Fruit fly (Drosophila melanogaster) whole organism, adult: ENCODE data around the gene Muted.
A peak's percentile ranks its signal among the peaks of the same experiment; 100 is the strongest.

ENCODE experiments used
- CG11617 ChIP-seq: fragments of 200-800 bp; sonication (Bioruptor generic); optimal IDR thresholded peaks from 2 replicates; lab custom pipeline; 2017; ENCODE audit warnings: mild to moderate bottlenecking, missing biosample characterization, missing genetic modification reagents, missing genetic modification characterization
- CG12768 ChIP-seq: fragments of 200-800 bp; sonication (Bioruptor generic); optimal IDR thresholded peaks from 2 replicates; lab custom pipeline; 2017; ENCODE audit warnings: missing biosample characterization, missing genetic modification characterization, mild to moderate bottlenecking, moderate library complexity, missing genetic modification reagents
- CG14711 ChIP-seq: fragments of 200-800 bp; sonication (Bioruptor generic); optimal IDR thresholded peaks from 2 replicates; lab custom pipeline; 2018; ENCODE audit warnings: missing biosample characterization, mild to moderate bottlenecking, missing genetic modification characterization, moderate library complexity
- CG1620 ChIP-seq: fragments of 200-800 bp; sonication (Bioruptor generic); optimal IDR thresholded peaks from 2 replicates; lab custom pipeline; 2016; ENCODE audit warnings: missing biosample characterization, missing genetic modification characterization
- CG33017 ChIP-seq: fragments of 200-800 bp; sonication (Bioruptor generic); optimal IDR thresholded peaks from 2 replicates; lab custom pipeline; 2018; ENCODE audit warnings: missing biosample characterization, mild to moderate bottlenecking, missing genetic modification characterization, moderate library complexity
- CG5204 ChIP-seq: fragments of 200-800 bp; sonication (Bioruptor generic); optimal IDR thresholded peaks from 2 replicates; lab custom pipeline; 2016; ENCODE audit warnings: missing biosample characterization, missing genetic modification characterization
- CG7045 ChIP-seq: fragments of 200-800 bp; sonication (Bioruptor generic); optimal IDR thresholded peaks from 2 replicates; lab custom pipeline; 2017; ENCODE audit warnings: missing biosample characterization, mild to moderate bottlenecking, missing genetic modification characterization
- CG7101 ChIP-seq: fragments of 200-800 bp; sonication (Bioruptor generic); optimal IDR thresholded peaks from 2 replicates; lab custom pipeline; 2018; ENCODE audit warnings: missing biosample characterization, mild to moderate bottlenecking, missing genetic modification characterization, moderate library complexity
- Clk ChIP-seq: fragments of 200-800 bp; sonication (Bioruptor generic); optimal IDR thresholded peaks from 2 replicates; lab custom pipeline; 2017; ENCODE audit warnings: missing biosample characterization, missing genetic modification characterization
- Crg-1 ChIP-seq: fragments of 200-800 bp; sonication (Bioruptor generic); optimal IDR thresholded peaks from 2 replicates; lab custom pipeline; 2016; ENCODE audit warnings: missing biosample characterization, missing genetic modification characterization
- Hr96 ChIP-seq: fragments of 200-800 bp; sonication (Bioruptor generic); optimal IDR thresholded peaks from 2 replicates; lab custom pipeline; 2016; ENCODE audit warnings: missing biosample characterization, missing genetic modification characterization
- Mnt ChIP-seq: fragments of 200-800 bp; sonication (Bioruptor generic); optimal IDR thresholded peaks from 2 replicates; lab custom pipeline; 2016; ENCODE audit warnings: missing biosample characterization, mild to moderate bottlenecking, missing genetic modification characterization
- bab1 ChIP-seq: fragments of 200-800 bp; sonication (Bioruptor generic); optimal IDR thresholded peaks from 3 replicates; lab custom pipeline; 2019; ENCODE audit warnings: missing biosample characterization, mild to moderate bottlenecking, missing genetic modification characterization, moderate library complexity
- cic ChIP-seq: fragments of 200-800 bp; sonication (Bioruptor generic); optimal IDR thresholded peaks from 2 replicates; lab custom pipeline; 2017; ENCODE audit warnings: missing biosample characterization, mild to moderate bottlenecking, missing genetic modification characterization, moderate library complexity
- cnc ChIP-seq, 2 experiments: fragments of >200 bp; optimal IDR thresholded peaks; 2 replicates each; lab custom pipeline; 2017
- kay ChIP-seq: fragments of 200-800 bp; sonication (Bioruptor generic); peaks from one replicate; lab custom pipeline; 2016; ENCODE audit warnings: missing biosample characterization, missing genetic modification characterization, borderline replicate concordance
- ovo ChIP-seq: fragments of 200-800 bp; sonication (Bioruptor generic); optimal IDR thresholded peaks from 2 replicates; lab custom pipeline; 2016; ENCODE audit warnings: missing biosample characterization, missing genetic modification characterization
- pad ChIP-seq: fragments of 200-800 bp; sonication (Bioruptor generic); optimal IDR thresholded peaks from 3 replicates; lab custom pipeline; 2017; ENCODE audit warnings: missing biosample characterization, missing genetic modification characterization, mild to moderate bottlenecking, moderate library complexity, missing genetic modification reagents
- tj ChIP-seq: fragments of 200-800 bp; sonication (Bioruptor generic); optimal IDR thresholded peaks from 3 replicates; lab custom pipeline; 2017; ENCODE audit warnings: missing biosample characterization, mild to moderate bottlenecking, missing genetic modification characterization, moderate library complexity
- toe ChIP-seq: fragments of 200-800 bp; sonication (Bioruptor generic); optimal IDR thresholded peaks from 2 replicates; lab custom pipeline; 2016; ENCODE audit warnings: missing biosample characterization, missing genetic modification characterization

Muted gene

DNA sequence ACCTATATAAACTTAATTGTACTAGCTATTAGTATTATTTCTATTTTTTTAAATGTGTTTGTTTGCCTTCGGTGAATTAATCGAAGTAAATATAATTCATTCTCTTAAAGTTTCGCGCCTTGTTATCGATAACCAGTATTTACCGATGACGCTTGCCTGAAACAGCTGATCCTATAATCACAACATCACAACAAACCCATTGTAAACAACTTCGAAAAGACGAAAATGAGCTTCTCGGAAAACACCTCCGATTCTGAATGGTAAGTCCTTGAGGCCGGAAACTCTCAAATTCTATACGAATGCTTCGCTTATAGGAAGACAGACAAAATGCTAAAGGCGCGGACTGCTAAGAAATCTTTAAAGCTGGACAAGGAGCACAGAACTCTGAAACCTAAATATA is 17.5 kb downstream of the Muted start, which contains the start of gene CG34149:
CG34149 (plus strand) TSS at position 187 of the 400 bp plus-strand sequence.
- TF ChIP-seq CG11617 (GFP tag; lab: Kevin White, UChicago) (no peak), ovo (GFP tag; lab: Kevin White, UChicago) (no peak), Crg-1 (GFP tag; lab: Kevin White, UChicago) (no peak), Clk (no peak), pad (GFP tag; lab: Kevin White, UChicago) (no peak), tj (GFP tag; lab: Kevin White, UChicago) (no peak), CG14711 (tag; lab: Kevin White, UChicago) (no peak), kay (no peak), cnc (optimal IDR thresholded peaks at IDR 0.05; lab: Kevin White, UChicago) (no peak), CG5204 (GFP tag; lab: Kevin White, UChicago) (no peak), toe (no peak), CG7101 (tag; lab: Kevin White, UChicago) (no peak), CG33017 (tag; lab: Kevin White, UChicago) (no peak), CG7045 (GFP tag; lab: Kevin White, UChicago) (no peak), CG1620 (no peak), CG12768 (GFP tag; lab: Kevin White, UChicago) (no peak), cic (no peak), bab1 (no peak), Hr96 (GFP tag; lab: Kevin White, UChicago) (no peak)

DNA sequence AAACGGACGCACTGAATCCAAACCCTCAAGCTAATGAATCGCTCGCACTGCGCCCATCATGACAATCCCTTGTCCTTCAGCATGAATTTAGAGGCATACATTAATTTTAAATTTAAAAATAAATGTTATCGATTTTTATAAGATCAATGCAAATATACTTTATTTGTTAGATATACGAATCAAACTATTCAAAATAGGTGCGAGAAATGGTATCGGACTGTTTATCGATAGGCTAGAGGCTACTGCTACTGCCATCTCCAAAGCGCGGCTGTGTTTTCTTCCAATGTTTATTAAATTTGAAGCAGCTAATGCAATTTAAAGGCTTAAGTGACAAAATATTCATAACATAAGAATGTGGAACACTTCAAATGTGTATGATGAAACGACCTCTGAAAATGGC is 18.7 kb downstream of the Muted start, which contains the start of gene CG43342:
CG43342 (plus strand) TSS at position 264 of the 400 bp plus-strand sequence.
- no peak for TF ChIP-seq kay
- TF ChIP-seq CG7101 (tag; lab: Kevin White, UChicago) = peak; percentile 67

DNA sequence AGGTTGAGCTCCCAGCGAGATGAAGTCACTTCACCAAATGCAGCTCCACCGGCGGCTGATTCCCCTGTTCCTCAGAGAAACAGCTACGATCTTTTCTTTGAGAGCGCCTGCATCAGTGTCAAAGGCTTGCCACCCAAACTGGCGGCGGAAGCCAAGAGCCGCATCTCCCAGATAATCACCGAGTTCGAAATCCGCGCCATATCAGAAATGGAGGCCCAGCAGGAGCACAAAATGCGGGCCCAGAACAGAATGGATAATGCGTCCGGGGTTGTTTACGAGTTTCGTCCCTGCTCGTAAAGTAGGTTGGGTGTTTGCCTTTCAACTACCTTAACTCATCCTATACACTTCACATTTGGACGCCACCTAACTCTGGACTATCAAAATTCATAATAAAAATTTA is 19.3 kb downstream of the Muted start, which contains the start of gene Gpdh3:
Gpdh3 (plus strand) TSS at position 301 of the 400 bp plus-strand sequence.
- TF ChIP-seq pad (GFP tag; lab: Kevin White, UChicago) (no peak), CG12768 (GFP tag; lab: Kevin White, UChicago) (no peak), bab1 (no peak), Hr96 (GFP tag; lab: Kevin White, UChicago) (no peak), cnc (optimal IDR thresholded peaks at IDR 0.05; lab: Kevin White, UChicago) (no peak), toe (no peak), CG5204 (GFP tag; lab: Kevin White, UChicago) (no peak), CG7045 (GFP tag; lab: Kevin White, UChicago) (no peak), Clk (no peak), CG11617 (GFP tag; lab: Kevin White, UChicago) (no peak), cic (no peak), Crg-1 (GFP tag; lab: Kevin White, UChicago) (no peak), CG7101 (tag; lab: Kevin White, UChicago) (no peak), CG14711 (tag; lab: Kevin White, UChicago) (no peak)

DNA sequence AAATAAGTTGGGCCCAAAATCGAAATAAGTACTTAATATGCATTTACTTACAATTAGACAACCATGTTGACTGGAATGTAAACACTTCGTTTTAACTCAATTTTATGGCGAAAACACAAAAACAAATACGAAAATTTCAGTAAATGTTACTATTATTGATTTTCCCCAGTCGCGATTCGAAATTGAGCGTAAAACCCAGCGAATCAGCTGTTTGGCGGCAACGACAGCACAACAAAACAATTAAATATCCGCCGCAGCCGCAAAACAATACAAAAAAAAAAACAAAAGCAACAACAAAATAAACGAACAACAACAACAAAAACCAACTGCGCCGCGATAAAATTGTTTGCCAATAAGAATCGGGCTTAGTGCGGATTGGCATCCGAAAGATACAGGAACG is 27.2 kb downstream of the Muted start, which contains the start of the genes CAH8 and CG7059:
CAH8 (minus strand) TSS at position 101 of the 400 bp plus-strand sequence.
CG7059 (plus strand) TSS at position 167 of the 400 bp plus-strand sequence.
- TF ChIP-seq cic (no peak), pad (GFP tag; lab: Kevin White, UChicago) (no peak), CG11617 (GFP tag; lab: Kevin White, UChicago) (no peak), toe (no peak), Mnt (GFP tag; lab: Kevin White, UChicago) (no peak), kay (no peak), Crg-1 (GFP tag; lab: Kevin White, UChicago) (no peak), CG7101 (tag; lab: Kevin White, UChicago) (no peak), tj (GFP tag; lab: Kevin White, UChicago) (no peak), bab1 (no peak), Hr96 (GFP tag; lab: Kevin White, UChicago) (no peak), CG14711 (tag; lab: Kevin White, UChicago) (no peak), CG5204 (GFP tag; lab: Kevin White, UChicago) (no peak), Clk (no peak), cnc (optimal IDR thresholded peaks at IDR 0.05; lab: Kevin White, UChicago) (no peak), CG1620 (no peak), CG12768 (GFP tag; lab: Kevin White, UChicago) (no peak)

DNA sequence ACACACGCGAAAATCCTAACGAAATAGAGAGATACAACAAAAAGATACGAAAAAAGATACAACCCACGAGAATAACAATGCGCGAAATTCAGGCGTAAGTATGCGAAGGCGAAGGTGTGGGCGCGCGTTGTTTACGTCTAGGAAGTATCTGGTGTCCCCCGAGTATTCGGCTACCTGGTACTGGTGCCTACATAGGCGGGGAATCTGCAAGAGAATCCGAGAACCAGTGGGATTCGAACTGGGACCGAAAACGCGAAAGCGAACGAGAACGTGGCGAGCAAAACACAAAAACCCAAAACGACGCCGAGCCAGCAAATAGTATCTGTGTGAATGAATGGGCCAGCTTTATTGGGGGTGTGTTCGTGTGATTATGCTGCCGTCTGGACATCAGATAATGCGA is 27.7 kb downstream of the Muted start:
- no peak for TF ChIP-seq Crg-1 (GFP tag; lab: Kevin White, UChicago)
- TF ChIP-seq tj (GFP tag; lab: Kevin White, UChicago) = peak; percentile 53
- TF ChIP-seq Hr96 (GFP tag; lab: Kevin White, UChicago) = no peak

DNA sequence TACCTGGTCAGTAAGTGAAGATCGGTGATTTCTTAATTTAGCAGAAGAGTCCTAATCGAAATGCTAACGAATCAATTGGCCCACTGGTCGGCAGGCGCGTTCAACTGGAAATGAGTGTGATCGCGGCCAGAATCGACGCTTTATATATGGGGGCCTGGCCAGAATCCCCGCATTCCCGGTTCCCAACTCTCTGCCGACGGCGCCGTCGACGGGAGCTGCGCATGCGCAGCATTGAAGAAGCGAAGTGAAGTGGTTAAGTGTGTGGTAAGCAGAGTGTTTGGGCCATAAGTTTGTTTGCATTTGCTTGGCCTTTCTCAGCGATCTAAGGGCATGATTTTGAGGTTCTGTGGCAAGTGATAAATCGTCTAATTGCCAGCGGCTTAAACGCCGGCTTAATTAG is 31.6 kb downstream of the Muted start, which contains the start of gene CG13857:
CG13857 (minus strand) TSS at position 101 of the 400 bp plus-strand sequence.
- TF ChIP-seq Clk (no peak), ovo (GFP tag; lab: Kevin White, UChicago) (no peak), kay (no peak), Mnt (GFP tag; lab: Kevin White, UChicago) (no peak), CG11617 (GFP tag; lab: Kevin White, UChicago) (no peak), Crg-1 (GFP tag; lab: Kevin White, UChicago) (no peak), CG33017 (tag; lab: Kevin White, UChicago) (no peak), CG7045 (GFP tag; lab: Kevin White, UChicago) (no peak), Hr96 (GFP tag; lab: Kevin White, UChicago) (no peak), CG14711 (tag; lab: Kevin White, UChicago) (no peak), pad (GFP tag; lab: Kevin White, UChicago) (no peak), CG7101 (tag; lab: Kevin White, UChicago) (no peak), CG5204 (GFP tag; lab: Kevin White, UChicago) (no peak), cic (no peak), CG12768 (GFP tag; lab: Kevin White, UChicago) (no peak), cnc (optimal IDR thresholded peaks at IDR 0.05; lab: Kevin White, UChicago) (no peak), toe (no peak)
